Worm (Caenorhabditis elegans) whole organism, midembryonic: ENCODE results near the gene fbxa-81.

Experiments used
- cog-1 ChIP-seq: sonication (generic microtip); optimal IDR thresholded peaks from 2 replicates; lab custom pipeline; 2016; ENCODE audit warnings: missing genetic modification characterization, missing compliant biosample characterization
- flt-1 ChIP-seq: fragments of 200-800 bp; sonication (Bioruptor generic); IDR thresholded peaks from 2 replicates; pipeline ENCODE4 v1.3.6; 2022; ENCODE audit warnings: missing genetic modification characterization, missing compliant biosample characterization
- klf-2 ChIP-seq: fragments of 200-800 bp; sonication (Bioruptor generic); conservative IDR thresholded peaks from 2 replicates; pipeline ENCODE4 v1.3.6; 2022; ENCODE audit warnings: missing genetic modification reagents, missing genetic modification characterization, missing compliant biosample characterization
- med-1 ChIP-seq: sonication (generic microtip); optimal IDR thresholded peaks from 2 replicates; lab custom pipeline; 2017; ENCODE audit warnings: missing genetic modification characterization, mild to moderate bottlenecking, missing compliant biosample characterization, antibody characterized with exemption, missing genetic modification reagents; ENCODE audit not compliant: insufficient read depth
- ref-1 ChIP-seq: fragments of 200-800 bp; sonication (Bioruptor generic); conservative IDR thresholded peaks from 2 replicates; pipeline ENCODE4 v1.3.6; 2022; ENCODE audit warnings: missing genetic modification reagents, missing genetic modification characterization, missing compliant biosample characterization
- tab-1 ChIP-seq: fragments of 200-800 bp; sonication (Bioruptor generic); IDR thresholded peaks from 2 replicates; pipeline ENCODE4 v1.3.6; 2022; ENCODE audit warnings: missing genetic modification characterization, missing compliant biosample characterization
- ztf-23 ChIP-seq: fragments of 200-800 bp; sonication (Bioruptor generic); IDR thresholded peaks from 2 replicates; pipeline ENCODE4 v1.3.6; 2022; ENCODE audit warnings: missing genetic modification reagents, missing genetic modification characterization, missing compliant biosample characterization
- ztf-29 ChIP-seq: fragments of 200-800 bp; sonication (Bioruptor generic); IDR thresholded peaks from 2 replicates; pipeline ENCODE4 v1.3.6; 2022; ENCODE audit warnings: missing genetic modification reagents, missing genetic modification characterization, missing compliant biosample characterization

DNA sequence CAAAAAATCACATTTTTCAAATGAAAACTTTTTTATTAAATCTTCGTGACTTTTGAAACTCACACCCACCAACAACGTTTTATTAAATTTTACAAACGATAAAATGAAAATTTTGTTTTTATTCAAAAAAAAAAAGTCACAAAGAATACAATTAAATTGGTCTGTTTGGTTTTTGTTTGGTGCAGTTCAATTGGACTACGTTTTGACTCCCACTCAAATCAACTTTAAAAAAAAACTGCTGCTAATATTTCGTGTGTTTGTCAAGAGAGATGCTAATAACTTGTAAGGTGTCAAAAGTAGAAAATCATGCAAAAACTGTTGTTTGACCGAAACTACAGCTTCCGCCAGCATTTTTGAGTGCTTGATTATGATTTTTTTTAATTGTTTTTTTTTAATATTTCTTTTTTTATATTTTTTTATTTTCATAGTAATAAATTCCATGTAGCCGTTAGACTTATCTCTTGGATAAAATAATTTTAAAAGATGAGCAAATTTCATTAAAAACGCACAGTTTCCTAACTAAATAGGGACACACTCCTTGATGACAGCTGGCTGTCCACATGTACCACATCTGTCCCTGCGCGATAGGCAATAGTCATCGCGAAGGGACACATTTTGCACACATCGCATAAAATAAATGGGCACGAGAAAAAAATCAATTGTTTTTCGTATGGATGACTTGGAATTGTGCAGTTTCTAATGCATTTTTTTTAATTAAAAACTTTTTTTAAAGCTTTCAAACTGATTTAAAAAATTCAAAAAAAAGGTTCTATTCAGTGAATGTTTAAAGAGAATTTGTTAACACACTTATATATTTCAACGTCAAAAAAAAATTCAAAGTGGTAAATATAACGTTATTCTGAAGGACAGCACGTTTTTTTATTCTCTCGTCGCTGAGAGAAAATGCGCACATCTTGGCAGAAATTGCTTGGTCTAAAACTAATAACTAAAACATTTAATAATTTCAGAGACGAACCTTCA lies 16.3 kb downstream of the fbxa-81 start:
- TF ChIP-seq med-1 (peak; percentile 46), ztf-23 (GFP tag; lab: Robert Waterston, UW) (peak; percentile 89), cog-1 (tag; lab: Kevin White, UChicago) (peak; percentile 99), ref-1 (GFP tag; lab: Robert Waterston, UW) (no peak), flt-1 (GFP tag; lab: Robert Waterston, UW) (peak; percentile 89), tab-1 (GFP tag; lab: Robert Waterston, UW) (no peak; the same call in 1 of the 2 replicates), ztf-29 (peak; percentile 75), klf-2 (GFP tag; lab: Robert Waterston, UW) (peak; percentile 55; the same call in 1 of the 2 replicates)
